Worm (Caenorhabditis elegans) whole organism, L3 larva: ENCODE data around the gene EGAP1.1.

Experiments
- ZK546.5 ChIP-seq: sonication (generic microtip); optimal IDR thresholded peaks from 2 replicates; lab custom pipeline; 2017; ENCODE audit warnings: missing biosample characterization, missing genetic modification characterization
- aly-2 ChIP-seq: fragments of 150-350 bp; optimal IDR thresholded peaks from 2 replicates; lab custom pipeline; 2014; ENCODE audit warnings: missing biosample characterization, missing genetic modification characterization
- ceh-28 ChIP-seq: fragments of 150-350 bp; optimal IDR thresholded peaks from 2 replicates; lab custom pipeline; 2014; ENCODE audit warnings: missing biosample characterization, missing genetic modification reagents, missing genetic modification characterization
- ceh-82 ChIP-seq: fragments of 150-350 bp; optimal IDR thresholded peaks from 2 replicates; lab custom pipeline; 2014; ENCODE audit warnings: missing biosample characterization, missing genetic modification characterization
- ceh-9 ChIP-seq: sonication (generic microtip); optimal IDR thresholded peaks from 2 replicates; lab custom pipeline; 2018; ENCODE audit warnings: missing biosample characterization, missing genetic modification characterization
- egl-27 ChIP-seq: sonication (generic microtip); optimal IDR thresholded peaks from 4 replicates; lab custom pipeline; 2017; ENCODE audit warnings: missing biosample characterization, missing genetic modification reagents, missing genetic modification characterization
- elt-2 ChIP-seq: sonication (generic microtip); optimal IDR thresholded peaks from 2 replicates; lab custom pipeline; 2016; ENCODE audit warnings: missing genetic modification reagents, mild to moderate bottlenecking, missing genetic modification characterization, missing compliant biosample characterization
- eor-1 ChIP-seq, 2 experiments: fragments of 150-350 bp; optimal IDR thresholded peaks; 2 replicates each; lab custom pipeline; 2014 to 2018; ENCODE audit warnings: missing biosample characterization in 2 of 2, missing genetic modification characterization in 2 of 2
- fkh-10 ChIP-seq: sonication (generic microtip); optimal IDR thresholded peaks from 2 replicates; lab custom pipeline; 2017; ENCODE audit warnings: missing biosample characterization, missing genetic modification reagents, missing genetic modification characterization
- fkh-2 ChIP-seq: fragments of 150-350 bp; optimal IDR thresholded peaks from 2 replicates; lab custom pipeline; 2014; ENCODE audit warnings: missing biosample characterization, missing genetic modification reagents, missing genetic modification characterization
- fos-1 ChIP-seq: fragments of 150-350 bp; optimal IDR thresholded peaks from 2 replicates; lab custom pipeline; 2014; ENCODE audit warnings: missing biosample characterization, missing genetic modification characterization
- hmg-11 ChIP-seq: sonication (generic microtip); optimal IDR thresholded peaks from 2 replicates; lab custom pipeline; 2016; ENCODE audit warnings: missing genetic modification characterization, missing compliant biosample characterization
- lin-15B ChIP-seq: fragments of 150-350 bp; optimal IDR thresholded peaks from 2 replicates; lab custom pipeline; 2014; ENCODE audit warnings: missing biosample characterization, missing genetic modification characterization
- lin-39 ChIP-seq: fragments of 150-350 bp; optimal IDR thresholded peaks from 2 replicates; lab custom pipeline; 2018; ENCODE audit warnings: missing biosample characterization, missing genetic modification reagents, missing genetic modification characterization
- lsy-12 ChIP-seq: sonication (generic microtip); optimal IDR thresholded peaks from 2 replicates; lab custom pipeline; 2016; ENCODE audit warnings: mild to moderate bottlenecking, missing genetic modification characterization, missing compliant biosample characterization
- mdl-1 ChIP-seq: fragments of 150-350 bp; optimal IDR thresholded peaks from 2 replicates; lab custom pipeline; 2014; ENCODE audit warnings: missing biosample characterization, missing genetic modification characterization
- mml-1 ChIP-seq: fragments of 150-350 bp; sonication (generic microtip); optimal IDR thresholded peaks from 3 replicates; lab custom pipeline; 2014; ENCODE audit warnings: missing biosample characterization, missing genetic modification characterization
- nfya-1 ChIP-seq: sonication (generic microtip); optimal IDR thresholded peaks from 2 replicates; lab custom pipeline; 2017; ENCODE audit warnings: missing genetic modification characterization, mild to moderate bottlenecking, missing compliant biosample characterization, antibody characterized with exemption, moderate library complexity; ENCODE audit not compliant: insufficient read depth
- nhr-11 ChIP-seq: fragments of 150-350 bp; optimal IDR thresholded peaks from 2 replicates; lab custom pipeline; 2014; ENCODE audit warnings: missing biosample characterization, missing genetic modification characterization
- nhr-12 ChIP-seq: fragments of 150-350 bp; optimal IDR thresholded peaks from 2 replicates; lab custom pipeline; 2014; ENCODE audit warnings: missing biosample characterization, missing genetic modification characterization
- nhr-23 ChIP-seq: fragments of 150-350 bp; optimal IDR thresholded peaks from 2 replicates; lab custom pipeline; 2014; ENCODE audit warnings: missing biosample characterization, missing genetic modification reagents, missing genetic modification characterization
- nhr-237 ChIP-seq: fragments of 150-350 bp; optimal IDR thresholded peaks from 2 replicates; lab custom pipeline; 2014; ENCODE audit warnings: missing biosample characterization, missing genetic modification characterization
- nhr-25 ChIP-seq: sonication (generic microtip); optimal IDR thresholded peaks from 2 replicates; lab custom pipeline; 2017; ENCODE audit warnings: missing biosample characterization, missing genetic modification characterization
- nhr-28 ChIP-seq: fragments of 150-350 bp; optimal IDR thresholded peaks from 2 replicates; lab custom pipeline; 2014; ENCODE audit warnings: missing biosample characterization, missing genetic modification characterization
- nhr-43 ChIP-seq: sonication (generic microtip); optimal IDR thresholded peaks from 2 replicates; lab custom pipeline; 2016; ENCODE audit warnings: mild to moderate bottlenecking, missing genetic modification characterization, missing compliant biosample characterization; ENCODE audit not compliant: poor library complexity, severe bottlenecking
- nhr-67 ChIP-seq: fragments of 150-350 bp; optimal IDR thresholded peaks from 2 replicates; lab custom pipeline; 2014; ENCODE audit warnings: missing biosample characterization, missing genetic modification characterization
- nhr-76 ChIP-seq: fragments of 150-350 bp; sonication (generic microtip); optimal IDR thresholded peaks from 5 replicates; lab custom pipeline; 2014; ENCODE audit warnings: missing biosample characterization, missing genetic modification characterization
- nhr-77 ChIP-seq: fragments of 150-350 bp; optimal IDR thresholded peaks from 2 replicates; lab custom pipeline; 2014; ENCODE audit warnings: missing biosample characterization, missing genetic modification characterization
- pha-4 ChIP-seq: fragments of 150-350 bp; optimal IDR thresholded peaks from 2 replicates; lab custom pipeline; 2014; ENCODE audit warnings: missing biosample characterization, missing genetic modification reagents, missing genetic modification characterization
- pqm-1 ChIP-seq: fragments of 150-350 bp; optimal IDR thresholded peaks from 2 replicates; lab custom pipeline; 2017; ENCODE audit warnings: missing biosample characterization, missing genetic modification characterization, inconsistent platforms
- sea-2 ChIP-seq: fragments of 150-350 bp; sonication (generic microtip); optimal IDR thresholded peaks from 4 replicates; lab custom pipeline; 2014; ENCODE audit warnings: missing biosample characterization, missing genetic modification reagents, missing genetic modification characterization
- skn-1 ChIP-seq: fragments of 150-350 bp; optimal IDR thresholded peaks from 2 replicates; lab custom pipeline; 2014; ENCODE audit warnings: missing biosample characterization, missing genetic modification characterization
- snpc-4 ChIP-seq: fragments of 150-350 bp; optimal IDR thresholded peaks from 2 replicates; lab custom pipeline; 2014; ENCODE audit warnings: missing biosample characterization, missing genetic modification characterization
- tbx-2 ChIP-seq: sonication (generic microtip); optimal IDR thresholded peaks from 2 replicates; lab custom pipeline; 2016; ENCODE audit warnings: mild to moderate bottlenecking, missing genetic modification characterization, missing compliant biosample characterization
- unc-39 ChIP-seq: sonication (generic microtip); optimal IDR thresholded peaks from 4 replicates; lab custom pipeline; 2017; ENCODE audit warnings: missing biosample characterization, missing genetic modification characterization
- unc-62 ChIP-seq: fragments of 150-350 bp; sonication (generic microtip); optimal IDR thresholded peaks from 4 replicates; lab custom pipeline; 2014; ENCODE audit warnings: missing biosample characterization, missing genetic modification reagents, missing genetic modification characterization
- zag-1 ChIP-seq: fragments of 150-350 bp; optimal IDR thresholded peaks from 2 replicates; lab custom pipeline; 2014; ENCODE audit warnings: missing biosample characterization, missing genetic modification characterization
- ztf-11 ChIP-seq: fragments of 150-350 bp; optimal IDR thresholded peaks from 2 replicates; lab custom pipeline; 2014; ENCODE audit warnings: missing biosample characterization, missing genetic modification characterization
- ztf-4 ChIP-seq: fragments of 150-350 bp; optimal IDR thresholded peaks from 2 replicates; lab custom pipeline; 2014; ENCODE audit warnings: missing biosample characterization, missing genetic modification characterization

EGAP1.1 gene

DNA sequence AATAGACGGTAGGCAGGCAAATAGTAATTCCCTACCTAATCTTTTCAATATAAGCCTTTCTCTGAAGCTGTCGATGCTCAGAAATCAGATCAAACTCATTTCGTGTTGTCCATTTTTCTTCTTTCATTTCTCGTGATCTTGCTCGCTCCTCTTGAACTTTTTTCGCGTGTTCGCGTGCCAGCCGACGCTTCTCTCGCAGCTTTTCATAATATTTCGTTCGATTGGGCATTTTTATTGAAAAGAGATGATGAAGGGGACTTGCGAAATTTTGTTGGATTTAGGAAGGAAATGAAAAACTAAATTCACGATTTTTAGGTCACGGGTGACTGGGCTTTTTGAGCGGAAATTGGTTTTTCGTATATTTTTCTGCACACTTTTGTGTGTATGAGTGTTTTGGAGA is at the start of gene EGAP1.1:
Gene EGAP1.1 (minus strand): TSS at position 229 of the 400 bp plus-strand sequence.
- TF ChIP-seq nhr-25 (tag; lab: Kevin White, UChicago) (no peak), nhr-237 (tag; lab: Kevin White, UChicago) (no peak), nhr-23 (tag; lab: Kevin White, UChicago) (no peak), pqm-1 (tag; lab: Kevin White, UChicago) (no peak), unc-62 (GFP tag; lab: Kevin White, UChicago) (no peak), nfya-1 (tag; lab: Kevin White, UChicago) (peak; percentile 4), sea-2 (GFP tag; lab: Kevin White, UChicago) (no peak), elt-2 (tag; lab: Kevin White, UChicago) (no peak)

DNA sequence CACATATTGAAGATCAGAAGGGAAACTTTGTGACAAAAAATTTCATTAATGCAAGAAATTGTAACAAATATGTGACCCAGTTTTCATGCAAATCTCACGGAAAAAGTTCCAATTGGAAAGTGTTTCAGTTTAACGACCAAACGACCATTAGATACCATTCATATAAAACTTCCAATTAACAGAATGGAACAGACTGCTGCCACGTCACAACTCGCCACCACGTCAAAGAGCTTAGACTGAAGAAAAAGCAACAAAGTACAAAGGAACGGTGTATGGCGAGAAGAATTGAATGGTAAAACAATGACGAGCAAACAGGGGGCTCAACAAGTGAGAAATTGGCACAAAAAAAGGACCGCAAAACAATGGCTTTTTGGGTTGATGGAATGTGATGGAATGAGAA is 48.3 kb upstream of the EGAP1.1 start, which contains the start of gene T04C9.3:
Gene T04C9.3 (plus strand): TSS at position 301 of the 400 bp plus-strand sequence.
- TF ChIP-seq unc-39 (tag; lab: Kevin White, UChicago) (no peak), pqm-1 (tag; lab: Kevin White, UChicago) (no peak), nhr-12 (tag; lab: Kevin White, UChicago) (no peak), egl-27 (tag; lab: Kevin White, UChicago) (no peak), eor-1 (tag; optimal IDR thresholded peaks at IDR 0.05; lab: Kevin White, UChicago) (no peak), ztf-4 (tag; lab: Kevin White, UChicago) (no peak), lin-15B (tag; lab: Kevin White, UChicago) (no peak), ceh-9 (no peak), skn-1 (tag; lab: Kevin White, UChicago) (no peak), nhr-23 (tag; lab: Kevin White, UChicago) (no peak), sea-2 (GFP tag; lab: Kevin White, UChicago) (no peak), snpc-4 (tag; lab: Kevin White, UChicago) (no peak), ceh-82 (tag; lab: Kevin White, UChicago) (no peak), mdl-1 (tag; lab: Kevin White, UChicago) (no peak), fos-1 (tag; lab: Kevin White, UChicago) (no peak), nhr-28 (tag; lab: Kevin White, UChicago) (no peak)

DNA sequence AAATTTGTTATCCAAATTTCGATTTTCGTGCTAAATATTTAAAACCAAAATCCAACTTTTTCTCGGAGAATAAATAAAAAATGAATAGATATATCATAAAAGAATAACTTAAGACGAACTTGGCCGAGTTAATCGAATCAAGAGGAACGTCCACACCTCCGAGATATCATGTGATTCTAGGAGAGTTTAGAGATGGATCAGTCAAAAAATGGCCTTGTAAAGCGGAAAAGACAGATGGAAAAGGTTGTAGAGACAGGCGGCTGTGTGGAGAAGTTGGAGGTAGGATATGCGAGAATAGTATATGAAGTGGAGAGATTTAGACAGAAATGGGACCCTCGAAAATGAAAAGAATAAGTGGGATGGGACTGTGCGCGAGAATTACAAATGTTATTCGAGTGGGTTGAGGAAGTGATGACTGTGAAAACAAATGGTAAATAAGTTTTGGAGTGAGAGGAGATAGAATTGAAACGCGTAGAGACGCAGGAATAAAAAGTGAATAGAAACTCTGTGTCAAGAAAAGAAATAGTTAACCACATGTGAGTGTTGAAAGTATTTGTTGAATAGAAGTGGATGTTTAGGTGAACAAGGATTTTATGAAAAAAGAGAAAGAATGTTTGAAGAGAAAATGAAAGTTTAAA is 45.9 kb upstream of the EGAP1.1 start:
- no peak for TF ChIP-seq pqm-1 (tag; lab: Kevin White, UChicago)
- no peak for TF ChIP-seq ztf-11 (tag; lab: Kevin White, UChicago)
- peak; percentile 20 for TF ChIP-seq nhr-23 (tag; lab: Kevin White, UChicago)
- no peak for TF ChIP-seq nhr-43 (tag; lab: Kevin White, UChicago)
- peak; percentile 46 for TF ChIP-seq pha-4 (tag; lab: Kevin White, UChicago)
- TF ChIP-seq nhr-76 (tag; lab: Kevin White, UChicago), result no peak
- peak; percentile 55 for TF ChIP-seq nhr-25 (tag; lab: Kevin White, UChicago)
- no peak for TF ChIP-seq snpc-4 (tag; lab: Kevin White, UChicago)
- no peak for TF ChIP-seq ceh-82 (tag; lab: Kevin White, UChicago)

ce11 chrIII:5982026-5982425 is 45.0 kb upstream of the EGAP1.1 start, which contains the start of gene frm-2:
Gene frm-2, minus strand, starts transcription at chrIII:5982126.
- TF ChIP-seq lin-39, result no peak
- TF ChIP-seq pqm-1 (tag; lab: Kevin White, UChicago), result no peak
- no peak for TF ChIP-seq mml-1 (tag; lab: Kevin White, UChicago)
- TF ChIP-seq ceh-9, result no peak
- TF ChIP-seq tbx-2 (tag; lab: Kevin White, UChicago), result no peak
- no peak for TF ChIP-seq zag-1 (tag; lab: Kevin White, UChicago)

DNA sequence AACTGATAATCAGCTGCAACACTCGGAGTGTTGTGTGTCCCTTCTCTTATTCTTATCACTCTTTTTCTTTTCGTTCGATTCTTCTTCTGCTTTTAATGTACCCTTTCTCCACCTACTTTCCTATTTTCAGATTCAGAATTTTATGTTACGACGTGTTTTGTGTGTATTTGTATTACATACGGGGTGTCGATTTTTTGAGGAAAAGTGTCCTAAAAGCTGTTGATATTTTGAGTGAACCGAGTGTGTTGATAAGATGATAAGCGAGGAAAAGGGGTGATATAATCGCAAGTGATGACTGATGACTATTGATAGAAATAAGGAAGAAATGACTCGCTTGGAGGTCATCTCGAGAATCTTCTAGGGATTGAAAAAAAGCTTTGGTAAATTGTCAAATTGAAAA is 44.4 kb upstream of the EGAP1.1 start:
- no peak for TF ChIP-seq nfya-1 (tag; lab: Kevin White, UChicago)
- no peak for TF ChIP-seq egl-27 (tag; lab: Kevin White, UChicago)
- no peak for TF ChIP-seq nhr-25 (tag; lab: Kevin White, UChicago)
- TF ChIP-seq nhr-67, result no peak
- TF ChIP-seq ztf-4 (tag; lab: Kevin White, UChicago), result no peak
- TF ChIP-seq fos-1 (tag; lab: Kevin White, UChicago), result no peak
- TF ChIP-seq ceh-28 (tag; lab: Kevin White, UChicago), result no peak
- TF ChIP-seq nhr-23 (tag; lab: Kevin White, UChicago), result no peak
- no peak for TF ChIP-seq lsy-12 (tag; lab: Kevin White, UChicago)
- peak; percentile 88 for TF ChIP-seq elt-2 (tag; lab: Kevin White, UChicago)
- TF ChIP-seq nhr-76 (tag; lab: Kevin White, UChicago), result no peak
- TF ChIP-seq nhr-237 (tag; lab: Kevin White, UChicago), result no peak
- no peak for TF ChIP-seq fkh-2 (tag; lab: Kevin White, UChicago)
- TF ChIP-seq nhr-28 (tag; lab: Kevin White, UChicago), result no peak
- no peak for TF ChIP-seq nhr-43 (tag; lab: Kevin White, UChicago)
- no peak for TF ChIP-seq sea-2 (GFP tag; lab: Kevin White, UChicago)
- no peak for TF ChIP-seq nhr-77 (tag; lab: Kevin White, UChicago)
- no peak for TF ChIP-seq snpc-4 (tag; lab: Kevin White, UChicago)
- no peak for TF ChIP-seq lin-39
- no peak for TF ChIP-seq eor-1 (tag; optimal IDR thresholded peaks at IDR 0.05; lab: Kevin White, UChicago)
- TF ChIP-seq nhr-11 (tag; lab: Kevin White, UChicago), result no peak
- peak; percentile 85 for TF ChIP-seq pqm-1 (tag; lab: Kevin White, UChicago)
- TF ChIP-seq hmg-11 (tag; lab: Kevin White, UChicago), result no peak
- peak; percentile 83 for TF ChIP-seq skn-1 (tag; lab: Kevin White, UChicago)
- no peak for TF ChIP-seq ZK546.5 (tag; lab: Kevin White, UChicago)
- TF ChIP-seq fkh-10 (GFP tag; lab: Kevin White, UChicago), result no peak
- TF ChIP-seq lin-15B (tag; lab: Kevin White, UChicago), result no peak
- TF ChIP-seq pha-4 (tag; lab: Kevin White, UChicago), result peak; percentile 1
- no peak for TF ChIP-seq aly-2 (tag; lab: Kevin White, UChicago)
- TF ChIP-seq ceh-82 (tag; lab: Kevin White, UChicago), result no peak
